Fruit fly (Drosophila melanogaster): ENCODE results near the gene ninaA.

ninaA gene

dm6 chr2L:892461-892860, 15.4 kb downstream of the ninaA start (continued):
- TF ChIP-seq ATbp (GFP tag; optimal IDR thresholded peaks at IDR 0.05), result peak; percentile 32
- TF ChIP-seq Awh (GFP tag; IDR thresholded peaks at IDR 0.05), result no peak
- no peak for TF ChIP-seq CG30403 (GFP tag; optimal IDR thresholded peaks at IDR 0.05)
- TF ChIP-seq wor (GFP tag; IDR thresholded peaks at IDR 0.05), result no peak
- TF ChIP-seq CG18262 (tag; optimal IDR thresholded peaks at IDR 0.05), result peak; percentile 30
- peak; percentile 59 for TF ChIP-seq Meics (GFP tag; optimal IDR thresholded peaks at IDR 0.05)
- TF ChIP-seq CG34376 (GFP tag; optimal IDR thresholded peaks at IDR 0.05), result no peak
- peak; percentile 39; the same call in 1 of the 2 replicates for TF ChIP-seq Ada2b (GFP tag; IDR thresholded peaks at IDR 0.05)
- TF ChIP-seq Spps (tag; optimal IDR thresholded peaks at IDR 0.05), result no peak
- no peak for TF ChIP-seq kah (GFP tag; optimal IDR thresholded peaks at IDR 0.05)
- TF ChIP-seq abd-A (tag; optimal IDR thresholded peaks at IDR 0.05), result no peak
- peak; percentile 30 for TF ChIP-seq lmd (GFP tag; IDR thresholded peaks at IDR 0.05)
- no peak for TF ChIP-seq CG8924 (tag; optimal IDR thresholded peaks at IDR 0.05)
- no peak for TF ChIP-seq dm (GFP tag; optimal IDR thresholded peaks at IDR 0.05)
- no peak for TF ChIP-seq CG6854 (GFP tag; optimal IDR thresholded peaks at IDR 0.05)
- TF ChIP-seq HLH3B (GFP tag; IDR thresholded peaks at IDR 0.05), result no peak
- no peak for TF ChIP-seq MESR4 (GFP tag; optimal IDR thresholded peaks at IDR 0.05)
- no peak for TF ChIP-seq Mad (GFP tag; optimal IDR thresholded peaks at IDR 0.05)
- no peak for TF ChIP-seq fru (optimal IDR thresholded peaks at IDR 0.05)
- TF ChIP-seq Side (GFP tag; optimal IDR thresholded peaks at IDR 0.05), result no peak
- TF ChIP-seq ato (GFP tag; IDR thresholded peaks at IDR 0.05; ENCODE audit: partially characterized antibody), result no peak
- TF ChIP-seq so (GFP tag; IDR thresholded peaks at IDR 0.05), result no peak
- no peak for TF ChIP-seq CG31365 (tag; optimal IDR thresholded peaks at IDR 0.05)
- TF ChIP-seq Bgb (GFP tag; IDR thresholded peaks at IDR 0.05; ENCODE audit: partially characterized antibody), result no peak
- 0 out of 3 replicates have a peak, but pooled peaks have one; percentile 17 for TF ChIP-seq CG34422 (GFP tag; IDR thresholded peaks at IDR 0.05)
- TF ChIP-seq CG8944 (GFP tag; optimal IDR thresholded peaks at IDR 0.05), result no peak
- no peak for TF ChIP-seq CG7357 (GFP tag; IDR thresholded peaks at IDR 0.05)
- no peak for TF ChIP-seq Nf-YC (tag; optimal IDR thresholded peaks at IDR 0.05)
- peak; percentile 29 for TF ChIP-seq CG12391 (tag; optimal IDR thresholded peaks at IDR 0.05)
- no peak for TF ChIP-seq Hey (tag; optimal IDR thresholded peaks at IDR 0.05)
- no peak for TF ChIP-seq CG18476 (GFP tag; optimal IDR thresholded peaks at IDR 0.05)
- TF ChIP-seq CG1024 (GFP tag; IDR thresholded peaks at IDR 0.05), result no peak
- no peak for TF ChIP-seq CG11085 (GFP tag; IDR thresholded peaks at IDR 0.05)
- TF ChIP-seq lola (GFP tag; optimal IDR thresholded peaks at IDR 0.05), result no peak
- no peak for TF ChIP-seq bab2 (GFP tag; optimal IDR thresholded peaks at IDR 0.05)
- peak; percentile 26 for TF ChIP-seq Antp (GFP tag; optimal IDR thresholded peaks at IDR 0.05)
- no peak for TF ChIP-seq CG7928 (GFP tag; optimal IDR thresholded peaks at IDR 0.05)
- TF ChIP-seq pzg (GFP tag; optimal IDR thresholded peaks at IDR 0.05), result no peak
- no peak for TF ChIP-seq CG11247 (GFP tag; IDR thresholded peaks at IDR 0.05)
- no peak for TF ChIP-seq CG1529 (GFP tag; optimal IDR thresholded peaks at IDR 0.05)
- peak; percentile 29; the same call in 1 of the 3 replicates for TF ChIP-seq CG11093 (GFP tag; IDR thresholded peaks at IDR 0.05)
- TF ChIP-seq CG9215 (GFP tag; IDR thresholded peaks at IDR 0.05), result no peak
- no peak for TF ChIP-seq slou (GFP tag; optimal IDR thresholded peaks at IDR 0.05)
- no peak for TF ChIP-seq Vsx1 (GFP tag; optimal IDR thresholded peaks at IDR 0.05)
- TF ChIP-seq ara (GFP tag; IDR thresholded peaks at IDR 0.05), result no peak
- TF ChIP-seq Hr51 (GFP tag; optimal IDR thresholded peaks at IDR 0.05), result peak in 1 of 2 experiments; percentile 43
- TF ChIP-seq CG33213 (GFP tag; optimal IDR thresholded peaks at IDR 0.05), result no peak
- no peak for TF ChIP-seq CG7745 (tag; optimal IDR thresholded peaks at IDR 0.05)
- TF ChIP-seq Jarid2 (GFP tag; optimal IDR thresholded peaks at IDR 0.05), result no peak
- peak; percentile 92 for TF ChIP-seq stwl (tag; optimal IDR thresholded peaks at IDR 0.05)
- no peak for TF ChIP-seq repo (GFP tag; optimal IDR thresholded peaks at IDR 0.05)
- TF ChIP-seq chm (GFP tag; IDR thresholded peaks at IDR 0.05), result no peak

All from whole organism, embryonic.